Fruit fly (Drosophila melanogaster) whole organism, adult: Measurements from ENCODE around the gene CG34377.

Source experiments
- CG11617 ChIP-seq: fragments of 200-800 bp; sonication (Bioruptor generic); optimal IDR thresholded peaks from 2 replicates; lab custom pipeline; 2017; ENCODE audit warnings: mild to moderate bottlenecking, missing biosample characterization, missing genetic modification reagents, missing genetic modification characterization
- CG12768 ChIP-seq: fragments of 200-800 bp; sonication (Bioruptor generic); optimal IDR thresholded peaks from 2 replicates; lab custom pipeline; 2017; ENCODE audit warnings: missing biosample characterization, missing genetic modification characterization, mild to moderate bottlenecking, moderate library complexity, missing genetic modification reagents
- CG5204 ChIP-seq: fragments of 200-800 bp; sonication (Bioruptor generic); optimal IDR thresholded peaks from 2 replicates; lab custom pipeline; 2016; ENCODE audit warnings: missing biosample characterization, missing genetic modification characterization
- CG7101 ChIP-seq: fragments of 200-800 bp; sonication (Bioruptor generic); optimal IDR thresholded peaks from 2 replicates; lab custom pipeline; 2018; ENCODE audit warnings: missing biosample characterization, mild to moderate bottlenecking, missing genetic modification characterization, moderate library complexity
- Hr96 ChIP-seq: fragments of 200-800 bp; sonication (Bioruptor generic); optimal IDR thresholded peaks from 2 replicates; lab custom pipeline; 2016; ENCODE audit warnings: missing biosample characterization, missing genetic modification characterization
- Mnt ChIP-seq: fragments of 200-800 bp; sonication (Bioruptor generic); optimal IDR thresholded peaks from 2 replicates; lab custom pipeline; 2016; ENCODE audit warnings: missing biosample characterization, mild to moderate bottlenecking, missing genetic modification characterization
- cic ChIP-seq: fragments of 200-800 bp; sonication (Bioruptor generic); optimal IDR thresholded peaks from 2 replicates; lab custom pipeline; 2017; ENCODE audit warnings: missing biosample characterization, mild to moderate bottlenecking, missing genetic modification characterization, moderate library complexity
- kay ChIP-seq: fragments of 200-800 bp; sonication (Bioruptor generic); peaks from one replicate; lab custom pipeline; 2016; ENCODE audit warnings: missing biosample characterization, missing genetic modification characterization, borderline replicate concordance
- pad ChIP-seq: fragments of 200-800 bp; sonication (Bioruptor generic); optimal IDR thresholded peaks from 3 replicates; lab custom pipeline; 2017; ENCODE audit warnings: missing biosample characterization, missing genetic modification characterization, mild to moderate bottlenecking, moderate library complexity, missing genetic modification reagents
- tj ChIP-seq: fragments of 200-800 bp; sonication (Bioruptor generic); optimal IDR thresholded peaks from 3 replicates; lab custom pipeline; 2017; ENCODE audit warnings: missing biosample characterization, mild to moderate bottlenecking, missing genetic modification characterization, moderate library complexity
- toe ChIP-seq: fragments of 200-800 bp; sonication (Bioruptor generic); optimal IDR thresholded peaks from 2 replicates; lab custom pipeline; 2016; ENCODE audit warnings: missing biosample characterization, missing genetic modification characterization

DNA sequence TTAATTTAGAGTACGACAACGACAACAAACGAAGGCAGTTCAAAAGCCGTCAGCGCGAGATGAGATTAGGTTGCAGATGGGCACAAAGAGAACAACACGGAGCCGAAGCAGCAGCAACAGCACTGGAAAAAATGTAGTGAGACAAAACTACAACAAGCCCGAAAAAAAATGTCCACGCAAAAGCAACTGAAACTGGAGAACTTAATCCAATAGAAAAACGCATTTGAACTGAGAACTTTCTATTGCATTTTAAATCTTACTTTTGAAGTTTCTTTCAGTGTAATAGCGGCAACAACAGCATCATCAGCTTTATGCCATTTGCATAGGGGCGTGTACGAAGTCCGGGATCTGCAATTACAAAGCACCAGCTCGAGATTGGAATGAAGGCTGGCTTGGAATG is 15.6 kb upstream of the CG34377 start:
- no peak for TF ChIP-seq CG5204 (GFP tag; lab: Kevin White, UChicago)
- TF ChIP-seq CG7101 (tag; lab: Kevin White, UChicago) = no peak
- TF ChIP-seq pad (GFP tag; lab: Kevin White, UChicago) = no peak
- TF ChIP-seq CG12768 = no peak
- no peak for TF ChIP-seq kay (GFP tag; lab: Kevin White, UChicago)
- TF ChIP-seq tj = no peak
- no peak for TF ChIP-seq cic (GFP tag; lab: Kevin White, UChicago)
- no peak for TF ChIP-seq Mnt (GFP tag; lab: Kevin White, UChicago)
- TF ChIP-seq Hr96 (GFP tag; lab: Kevin White, UChicago) = no peak
- TF ChIP-seq CG11617 (GFP tag; lab: Kevin White, UChicago) = no peak
- TF ChIP-seq toe (GFP tag; lab: Kevin White, UChicago) = no peak
